Worm (Caenorhabditis elegans) whole organism, young adult: ENCODE data around the gene lin-22.

Experiments
- C06A6.2 ChIP-seq: fragments of 200-800 bp; sonication (Bioruptor generic); conservative IDR thresholded peaks from 2 replicates; pipeline ENCODE4 v1.3.6; 2022; ENCODE audit warnings: missing genetic modification characterization, missing compliant biosample characterization
- F39B2.1 ChIP-seq: fragments of 200-800 bp; sonication (Bioruptor generic); IDR thresholded peaks from 2 replicates; pipeline ENCODE4 v1.3.6; 2022; ENCODE audit warnings: missing genetic modification reagents, missing genetic modification characterization, missing compliant biosample characterization
- F57C9.4 ChIP-seq: sonication (generic microtip); optimal IDR thresholded peaks from 2 replicates; lab custom pipeline; 2017; ENCODE audit warnings: mild to moderate bottlenecking, missing genetic modification characterization, missing compliant biosample characterization
- K11D2.4 ChIP-seq: fragments of 200-800 bp; sonication (Bioruptor generic); IDR thresholded peaks from 2 replicates; pipeline ENCODE4 v1.3.6; 2022; ENCODE audit warnings: missing genetic modification reagents, missing genetic modification characterization, missing compliant biosample characterization
- T07F8.4 ChIP-seq: sonication (generic microtip); optimal IDR thresholded peaks from 2 replicates; lab custom pipeline; 2016; ENCODE audit warnings: mild to moderate bottlenecking, missing genetic modification characterization, moderate library complexity, missing compliant biosample characterization
- Y53G8AR.9 ChIP-seq: fragments of 200-800 bp; sonication (Bioruptor generic); conservative IDR thresholded peaks from 2 replicates; pipeline ENCODE4 v1.3.6; 2022; ENCODE audit warnings: missing genetic modification reagents, missing genetic modification characterization, missing compliant biosample characterization
- Y56A3A.18 ChIP-seq: fragments of 200-800 bp; sonication (Bioruptor generic); IDR thresholded peaks from 2 replicates; pipeline ENCODE4 v1.3.6; 2022; ENCODE audit warnings: missing genetic modification reagents, missing genetic modification characterization, missing compliant biosample characterization
- ceh-100 ChIP-seq: fragments of 200-800 bp; sonication (Bioruptor generic); IDR thresholded peaks from 2 replicates; pipeline ENCODE4 v1.3.6; 2022; ENCODE audit warnings: missing genetic modification reagents, missing genetic modification characterization, missing compliant biosample characterization
- ceh-58 ChIP-seq: fragments of 200-800 bp; sonication (Bioruptor generic); IDR thresholded peaks from 2 replicates; pipeline ENCODE4 v1.3.6; 2022; ENCODE audit warnings: missing genetic modification characterization, missing compliant biosample characterization
- die-1 ChIP-seq: sonication (generic microtip); optimal IDR thresholded peaks from 2 replicates; lab custom pipeline; 2016; ENCODE audit warnings: missing genotype, mild to moderate bottlenecking, missing genetic modification characterization, missing compliant biosample characterization
- egrh-3 ChIP-seq: fragments of 200-800 bp; sonication (Bioruptor generic); IDR thresholded peaks from 2 replicates; pipeline ENCODE4 v1.3.6; 2022; ENCODE audit warnings: missing genetic modification reagents, missing genetic modification characterization, missing compliant biosample characterization
- ekl-4 ChIP-seq: fragments of 200-800 bp; sonication (Bioruptor generic); IDR thresholded peaks from 2 replicates; pipeline ENCODE4 v1.3.6; 2022; ENCODE audit warnings: missing genetic modification reagents, missing genetic modification characterization, missing compliant biosample characterization
- gei-17 ChIP-seq: fragments of 200-800 bp; sonication (Bioruptor generic); optimal IDR thresholded peaks from 2 replicates; lab custom pipeline; 2018; ENCODE audit warnings: mild to moderate bottlenecking, missing genetic modification characterization, missing compliant biosample characterization
- lag-1 ChIP-seq: fragments of 200-800 bp; sonication (Bioruptor generic); IDR thresholded peaks from 2 replicates; pipeline ENCODE4 v1.3.6; 2022; ENCODE audit warnings: missing genetic modification reagents, missing genetic modification characterization, missing compliant biosample characterization
- let-607 ChIP-seq, 2 experiments: fragments of 200-800 bp in 1 of 2; sonication (Bioruptor generic) in 1 of 2; sonication (generic microtip) in 1 of 2; optimal IDR thresholded peaks; 2 replicates each; lab custom pipeline; 2016 to 2018; ENCODE audit warnings: mild to moderate bottlenecking in 2 of 2, missing compliant biosample characterization in 2 of 2, missing genetic modification characterization in 2 of 2, moderate library complexity in 2 of 2, missing genotype in 1 of 2
- lin-26 ChIP-seq: fragments of 200-800 bp; sonication (Bioruptor generic); IDR thresholded peaks from 2 replicates; pipeline ENCODE4 v1.3.6; 2022; ENCODE audit warnings: missing genetic modification reagents, missing genetic modification characterization, missing compliant biosample characterization
- lin-40 ChIP-seq: sonication (generic microtip); optimal IDR thresholded peaks from 2 replicates; lab custom pipeline; 2016; ENCODE audit warnings: missing genetic modification characterization, mild to moderate bottlenecking, missing compliant biosample characterization, missing genotype, missing genetic modification reagents
- lir-1 ChIP-seq: fragments of 200-800 bp; sonication (Bioruptor generic); conservative IDR thresholded peaks from 2 replicates; pipeline ENCODE4 v1.3.6; 2022; ENCODE audit warnings: missing genetic modification reagents, missing genetic modification characterization, missing compliant biosample characterization
- lsy-27 ChIP-seq: sonication (generic microtip); optimal IDR thresholded peaks from 2 replicates; lab custom pipeline; 2017; ENCODE audit warnings: missing genetic modification characterization, mild to moderate bottlenecking, missing compliant biosample characterization, antibody characterized with exemption, missing genotype, borderline replicate concordance; ENCODE audit not compliant: insufficient read depth
- mes-4 ChIP-seq: sonication (generic microtip); optimal IDR thresholded peaks from 2 replicates; lab custom pipeline; 2016; ENCODE audit warnings: missing genotype, missing genetic modification characterization, missing compliant biosample characterization
- mxl-1 ChIP-seq: sonication (generic microtip); optimal IDR thresholded peaks from 2 replicates; lab custom pipeline; 2016; ENCODE audit warnings: missing genetic modification characterization, missing compliant biosample characterization
- nfyb-1 ChIP-seq: fragments of 200-800 bp; sonication (Bioruptor generic); IDR thresholded peaks from 2 replicates; pipeline ENCODE4 v1.3.6; 2022; ENCODE audit warnings: missing genetic modification reagents, missing genetic modification characterization, missing compliant biosample characterization
- nhr-120 ChIP-seq: fragments of 200-800 bp; sonication (Bioruptor generic); IDR thresholded peaks from 2 replicates; pipeline ENCODE4 v1.3.6; 2022; ENCODE audit warnings: missing genetic modification characterization, missing compliant biosample characterization
- nhr-80 ChIP-seq: sonication (generic microtip); optimal IDR thresholded peaks from 2 replicates; lab custom pipeline; 2016; ENCODE audit warnings: missing genetic modification characterization, missing compliant biosample characterization
- sea-2 ChIP-seq: fragments of 200-800 bp; sonication (Bioruptor generic); IDR thresholded peaks from 2 replicates; pipeline ENCODE4 v1.3.6; 2022; ENCODE audit warnings: missing genetic modification characterization, missing compliant biosample characterization
- somi-1 ChIP-seq: fragments of 200-800 bp; sonication (Bioruptor generic); optimal IDR thresholded peaks from 2 replicates; lab custom pipeline; 2018; ENCODE audit warnings: mild to moderate bottlenecking, missing genetic modification characterization, missing compliant biosample characterization
- tbx-9 ChIP-seq: sonication (generic microtip); optimal IDR thresholded peaks from 2 replicates; lab custom pipeline; 2016; ENCODE audit warnings: borderline replicate concordance, missing genetic modification characterization, inconsistent platforms, missing compliant biosample characterization
- xnd-1 ChIP-seq: sonication (generic microtip); optimal IDR thresholded peaks from 2 replicates; lab custom pipeline; 2016; ENCODE audit warnings: missing genotype, missing genetic modification reagents, missing genetic modification characterization, missing compliant biosample characterization
- zfh-2 ChIP-seq: fragments of 200-800 bp; sonication (Bioruptor generic); conservative IDR thresholded peaks from 2 replicates; pipeline ENCODE4 v1.3.6; 2022; ENCODE audit warnings: missing genetic modification reagents, missing genetic modification characterization, missing compliant biosample characterization

The lin-22 gene

ce11 chrIV:3032020-3032419, 12.5 kb downstream of the lin-22 start (continued):
- TF ChIP-seq nhr-80: no peak
- TF ChIP-seq K11D2.4 (GFP tag; lab: Robert Waterston, UW): no peak
- TF ChIP-seq xnd-1 (tag; lab: Kevin White, UChicago): no peak
- TF ChIP-seq F39B2.1 (GFP tag; lab: Robert Waterston, UW): no peak
- no peak for TF ChIP-seq mes-4 (tag; lab: Kevin White, UChicago)
- TF ChIP-seq F57C9.4 (tag; lab: Kevin White, UChicago): peak; percentile 84
- TF ChIP-seq T07F8.4 (tag; lab: Kevin White, UChicago): no peak
- no peak for TF ChIP-seq die-1 (tag; lab: Kevin White, UChicago)
- peak; percentile 67 for TF ChIP-seq tbx-9 (tag; lab: Kevin White, UChicago)
- no peak for TF ChIP-seq lsy-27 (tag; lab: Kevin White, UChicago)
- TF ChIP-seq ceh-58 (GFP tag; lab: Robert Waterston, UW): no peak
- peak; percentile 31; the same call in 1 of the 2 replicates for TF ChIP-seq Y56A3A.18 (GFP tag; lab: Robert Waterston, UW)
- TF ChIP-seq egrh-3 (GFP tag; lab: Robert Waterston, UW): no peak
- TF ChIP-seq zfh-2: no peak
- no peak for TF ChIP-seq somi-1
- TF ChIP-seq lag-1 (GFP tag; lab: Robert Waterston, UW): no peak

ce11 chrIV:3035375-3035774, 15.8 kb downstream of the lin-22 start:
- no peak for TF ChIP-seq ceh-100 (GFP tag; lab: Robert Waterston, UW)
- TF ChIP-seq egrh-3 (GFP tag; lab: Robert Waterston, UW): peak; percentile 54; the same call in 1 of the 2 replicates
- TF ChIP-seq zfh-2: peak; percentile 52; the same call in 1 of the 2 replicates

ce11 chrIV:3037932-3038331, 18.4 kb downstream of the lin-22 start:
- no peak for TF ChIP-seq lsy-27 (tag; lab: Kevin White, UChicago)
- TF ChIP-seq ekl-4: 0 out of 2 replicates have a peak, but pooled peaks have one; percentile 44
- no peak for TF ChIP-seq F57C9.4 (tag; lab: Kevin White, UChicago)
- TF ChIP-seq egrh-3 (GFP tag; lab: Robert Waterston, UW): peak; percentile 15; the same call in 1 of the 2 replicates
- no peak for TF ChIP-seq Y53G8AR.9 (GFP tag; lab: Robert Waterston, UW)
- peak; percentile 81 for TF ChIP-seq zfh-2
- TF ChIP-seq C06A6.2 (GFP tag; lab: Robert Waterston, UW): no peak
- no peak for TF ChIP-seq sea-2 (GFP tag; lab: Robert Waterston, UW)
- 0 out of 2 replicates have a peak, but pooled peaks have one; percentile 25 for TF ChIP-seq ceh-58 (GFP tag; lab: Robert Waterston, UW)

- TF ChIP-seq nfyb-1 (GFP tag; lab: Robert Waterston, UW) (0 out of 2 replicates have a peak, but pooled peaks have one; percentile 10), lir-1 (GFP tag; lab: Robert Waterston, UW) (no peak), egrh-3 (GFP tag; lab: Robert Waterston, UW) (peak; percentile 65), let-607 (tag; optimal IDR thresholded peaks at IDR 0.05; lab: Kevin White, UChicago) (no peak), nhr-120 (no peak), zfh-2 (peak; percentile 86), gei-17 (GFP tag; lab: Kevin White, UChicago) (no peak), mxl-1 (tag; lab: Kevin White, UChicago) (no peak)
Measured at ce11 chrIV:3038740-3039139, 19.2 kb downstream of the lin-22 start.

- peak; percentile 81 for TF ChIP-seq zfh-2
- peak; percentile 76; the same call in 1 of the 2 replicates for TF ChIP-seq egrh-3 (GFP tag; lab: Robert Waterston, UW)
- 0 out of 2 replicates have a peak, but pooled peaks have one; percentile 9 for TF ChIP-seq lin-26 (GFP tag; lab: Robert Waterston, UW)
- TF ChIP-seq lin-40: no peak
Measured at ce11 chrIV:3044158-3044557, 24.6 kb downstream of the lin-22 start.
